Worm (Caenorhabditis elegans) whole organism, young adult: Measurements from ENCODE around the gene ttr-3.

Experiments
- C17E4.6 ChIP-seq: fragments of 200-800 bp; sonication (Bioruptor generic); IDR thresholded peaks from 2 replicates; pipeline ENCODE4 v1.3.6; 2022; ENCODE audit warnings: missing genetic modification reagents, missing genetic modification characterization, missing compliant biosample characterization
- D2030.7 ChIP-seq: fragments of 200-800 bp; sonication (Bioruptor generic); IDR thresholded peaks from 2 replicates; pipeline ENCODE4 v1.3.6; 2022; ENCODE audit warnings: missing genetic modification reagents, missing genetic modification characterization, missing compliant biosample characterization
- F22D6.2 ChIP-seq: sonication (generic microtip); optimal IDR thresholded peaks from 2 replicates; lab custom pipeline; 2016; ENCODE audit warnings: mild to moderate bottlenecking, missing genetic modification characterization, missing compliant biosample characterization
- F23B12.7 ChIP-seq: sonication (generic microtip); optimal IDR thresholded peaks from 2 replicates; lab custom pipeline; 2017; ENCODE audit warnings: missing genetic modification characterization, mild to moderate bottlenecking, missing compliant biosample characterization, antibody characterized with exemption, moderate library complexity; ENCODE audit not compliant: insufficient read depth
- F33H1.4 ChIP-seq: fragments of 200-800 bp; sonication (Bioruptor generic); IDR thresholded peaks from 2 replicates; pipeline ENCODE4 v1.3.6; 2022; ENCODE audit warnings: missing genetic modification reagents, missing genetic modification characterization, missing compliant biosample characterization
- F39B2.1 ChIP-seq: fragments of 200-800 bp; sonication (Bioruptor generic); IDR thresholded peaks from 2 replicates; pipeline ENCODE4 v1.3.6; 2022; ENCODE audit warnings: missing genetic modification reagents, missing genetic modification characterization, missing compliant biosample characterization
- F57A8.1 ChIP-seq: fragments of 200-800 bp; sonication (Bioruptor generic); optimal IDR thresholded peaks from 2 replicates; lab custom pipeline; 2018; ENCODE audit warnings: mild to moderate bottlenecking, missing genetic modification characterization, moderate library complexity, missing compliant biosample characterization
- K11D2.4 ChIP-seq: fragments of 200-800 bp; sonication (Bioruptor generic); IDR thresholded peaks from 2 replicates; pipeline ENCODE4 v1.3.6; 2022; ENCODE audit warnings: missing genetic modification reagents, missing genetic modification characterization, missing compliant biosample characterization
- T26A5.8 ChIP-seq: sonication (generic microtip); optimal IDR thresholded peaks from 2 replicates; lab custom pipeline; 2016; ENCODE audit warnings: missing genetic modification characterization, missing compliant biosample characterization
- ama-1 ChIP-seq, 3 experiments: fragments of 150-350 bp in 1 of 3; sonication (generic microtip) in 2 of 3; optimal IDR thresholded peaks; 2 replicates each; lab custom pipeline; 2014 to 2018; ENCODE audit warnings: missing biosample characterization in 2 of 3, missing genetic modification characterization in 2 of 3, missing genetic modification reagents in 2 of 3
- aptf-2 ChIP-seq: fragments of 200-800 bp; sonication (Bioruptor generic); conservative IDR thresholded peaks from 2 replicates; pipeline ENCODE4 v1.3.6; 2022; ENCODE audit warnings: missing genetic modification reagents, missing genetic modification characterization, missing compliant biosample characterization
- athp-1 ChIP-seq: sonication (generic microtip); optimal IDR thresholded peaks from 2 replicates; lab custom pipeline; 2017; ENCODE audit warnings: mild to moderate bottlenecking, missing genetic modification characterization, missing compliant biosample characterization
- attf-3 ChIP-seq: fragments of 200-800 bp; sonication (Bioruptor generic); conservative IDR thresholded peaks from 2 replicates; pipeline ENCODE4 v1.3.6; 2022; ENCODE audit warnings: missing genetic modification reagents, missing genetic modification characterization, missing compliant biosample characterization
- attf-6 ChIP-seq: fragments of 200-800 bp; sonication (Bioruptor generic); IDR thresholded peaks from 2 replicates; pipeline ENCODE4 v1.3.6; 2022; ENCODE audit warnings: missing genetic modification reagents, missing genetic modification characterization, missing compliant biosample characterization
- bed-2 ChIP-seq: fragments of 200-800 bp; sonication (Bioruptor generic); IDR thresholded peaks from 2 replicates; pipeline ENCODE4 v1.3.6; 2022; ENCODE audit warnings: missing genetic modification reagents, missing genetic modification characterization, missing compliant biosample characterization
- ceh-40 ChIP-seq: fragments of 200-800 bp; sonication (Bioruptor generic); IDR thresholded peaks from 2 replicates; pipeline ENCODE4 v1.3.6; 2022; ENCODE audit warnings: missing genetic modification characterization, missing compliant biosample characterization
- chd-7 ChIP-seq: sonication (generic microtip); optimal IDR thresholded peaks from 2 replicates; lab custom pipeline; 2016; ENCODE audit warnings: mild to moderate bottlenecking, missing genetic modification characterization, moderate library complexity, missing compliant biosample characterization
- dpl-1 ChIP-seq: fragments of 150-350 bp; optimal IDR thresholded peaks from 2 replicates; lab custom pipeline; 2014; ENCODE audit warnings: missing biosample characterization, missing genetic modification reagents, missing genetic modification characterization
- egrh-3 ChIP-seq: fragments of 200-800 bp; sonication (Bioruptor generic); IDR thresholded peaks from 2 replicates; pipeline ENCODE4 v1.3.6; 2022; ENCODE audit warnings: missing genetic modification reagents, missing genetic modification characterization, missing compliant biosample characterization
- fkh-3 ChIP-seq: sonication (generic microtip); optimal IDR thresholded peaks from 2 replicates; lab custom pipeline; 2016; ENCODE audit warnings: mild to moderate bottlenecking, missing genetic modification characterization, missing compliant biosample characterization
- hrde-1 ChIP-seq: sonication (generic microtip); optimal IDR thresholded peaks from 2 replicates; lab custom pipeline; 2016; ENCODE audit warnings: missing genetic modification characterization, mild to moderate bottlenecking, missing compliant biosample characterization, moderate library complexity, missing genotype, missing genetic modification reagents, borderline replicate concordance
- let-526 ChIP-seq: fragments of 200-800 bp; sonication (Bioruptor generic); IDR thresholded peaks from 2 replicates; pipeline ENCODE4 v1.3.6; 2022; ENCODE audit warnings: missing genetic modification reagents, missing genetic modification characterization, missing compliant biosample characterization
- lin-26 ChIP-seq: fragments of 200-800 bp; sonication (Bioruptor generic); IDR thresholded peaks from 2 replicates; pipeline ENCODE4 v1.3.6; 2022; ENCODE audit warnings: missing genetic modification reagents, missing genetic modification characterization, missing compliant biosample characterization
- lsy-27 ChIP-seq: sonication (generic microtip); optimal IDR thresholded peaks from 2 replicates; lab custom pipeline; 2017; ENCODE audit warnings: missing genetic modification characterization, mild to moderate bottlenecking, missing compliant biosample characterization, antibody characterized with exemption, missing genotype, borderline replicate concordance; ENCODE audit not compliant: insufficient read depth
- madf-10 ChIP-seq: sonication (generic microtip); optimal IDR thresholded peaks from 2 replicates; lab custom pipeline; 2016; ENCODE audit warnings: mild to moderate bottlenecking, missing genetic modification characterization, missing compliant biosample characterization
- madf-6 ChIP-seq: fragments of 200-800 bp; sonication (Bioruptor generic); IDR thresholded peaks from 2 replicates; pipeline ENCODE4 v1.3.6; 2022; ENCODE audit warnings: missing genetic modification reagents, missing genetic modification characterization, missing compliant biosample characterization
- mel-28 ChIP-seq: sonication (generic microtip); optimal IDR thresholded peaks from 2 replicates; lab custom pipeline; 2016; ENCODE audit warnings: borderline replicate concordance, mild to moderate bottlenecking, missing genetic modification characterization, missing compliant biosample characterization
- mxl-1 ChIP-seq: sonication (generic microtip); optimal IDR thresholded peaks from 2 replicates; lab custom pipeline; 2016; ENCODE audit warnings: missing genetic modification characterization, missing compliant biosample characterization
- nhr-27 ChIP-seq: fragments of 200-800 bp; sonication (Bioruptor generic); optimal IDR thresholded peaks from 2 replicates; lab custom pipeline; 2018; ENCODE audit warnings: mild to moderate bottlenecking, missing genetic modification characterization, moderate library complexity, missing compliant biosample characterization
- nhr-90 ChIP-seq: sonication (generic microtip); optimal IDR thresholded peaks from 2 replicates; lab custom pipeline; 2016; ENCODE audit warnings: missing genotype, mild to moderate bottlenecking, missing genetic modification characterization, missing compliant biosample characterization
- pbrm-1 ChIP-seq: fragments of 200-800 bp; sonication (Bioruptor generic); IDR thresholded peaks from 2 replicates; pipeline ENCODE4 v1.3.6; 2022; ENCODE audit warnings: missing genetic modification reagents, missing genetic modification characterization, missing compliant biosample characterization
- sdz-38 ChIP-seq: sonication (generic microtip); optimal IDR thresholded peaks from 2 replicates; lab custom pipeline; 2016; ENCODE audit warnings: missing genotype, missing genetic modification characterization, missing compliant biosample characterization
- sea-2 ChIP-seq: fragments of 200-800 bp; sonication (Bioruptor generic); IDR thresholded peaks from 2 replicates; pipeline ENCODE4 v1.3.6; 2022; ENCODE audit warnings: missing genetic modification characterization, missing compliant biosample characterization
- snpc-1.3 ChIP-seq: sonication (generic microtip); optimal IDR thresholded peaks from 2 replicates; lab custom pipeline; 2017; ENCODE audit warnings: missing genetic modification characterization, mild to moderate bottlenecking, missing compliant biosample characterization, antibody characterized with exemption, moderate library complexity, missing genotype, missing genetic modification reagents; ENCODE audit not compliant: insufficient read depth
- sptf-2 ChIP-seq: fragments of 200-800 bp; sonication (Bioruptor generic); optimal IDR thresholded peaks from 2 replicates; lab custom pipeline; 2018; ENCODE audit warnings: mild to moderate bottlenecking, missing genetic modification characterization, missing compliant biosample characterization
- tbp1 ChIP-seq: fragments of 200-800 bp; sonication (Bioruptor generic); optimal IDR thresholded peaks from 2 replicates; lab custom pipeline; 2018; ENCODE audit warnings: mild to moderate bottlenecking, missing genetic modification characterization, missing compliant biosample characterization
- ztf-28 ChIP-seq: fragments of 200-800 bp; sonication (Bioruptor generic); IDR thresholded peaks from 2 replicates; pipeline ENCODE4 v1.3.6; 2022; ENCODE audit warnings: missing genetic modification reagents, missing genetic modification characterization, missing compliant biosample characterization
- ztf-6 ChIP-seq: fragments of 200-800 bp; sonication (Bioruptor generic); IDR thresholded peaks from 2 replicates; pipeline ENCODE4 v1.3.6; 2022; ENCODE audit warnings: missing genetic modification reagents, missing genetic modification characterization, missing compliant biosample characterization

ttr-3 gene

ce11 chrIII:9929525-9929924 is 3.0 kb upstream of the ttr-3 start:
- TF ChIP-seq attf-6 (GFP tag; lab: Robert Waterston, UW) (no peak), tbp1 (GFP tag; lab: Kevin White, UChicago) (no peak), chd-7 (tag; lab: Kevin White, UChicago) (no peak), aptf-2 (GFP tag; lab: Robert Waterston, UW) (no peak), F22D6.2 (tag; lab: Kevin White, UChicago) (no peak), dpl-1 (GFP tag; lab: Kevin White, UChicago) (no peak), lin-26 (GFP tag; lab: Robert Waterston, UW) (no peak), sea-2 (GFP tag; lab: Robert Waterston, UW) (no peak), F39B2.1 (GFP tag; lab: Robert Waterston, UW) (no peak)

ce11 chrIII:9928777-9929176 is 2.2 kb upstream of the ttr-3 start, which contains the start of gene ttr-1:
TSS of gene ttr-1 (plus strand) at chrIII:9929077.
- TF ChIP-seq F57A8.1 (no peak), F23B12.7 (tag; lab: Kevin White, UChicago) (no peak), egrh-3 (GFP tag; lab: Robert Waterston, UW) (no peak), nhr-27 (no peak), ama-1 (optimal IDR thresholded peaks at IDR 0.05; lab: Kevin White, UChicago) (peak; percentile 48), ama-1 (GFP tag; optimal IDR thresholded peaks at IDR 0.05; lab: Kevin White, UChicago) (no peak), C17E4.6 (GFP tag; lab: Robert Waterston, UW) (no peak), sptf-2 (GFP tag; lab: Kevin White, UChicago) (no peak)

ce11 chrIII:9927378-9927777 is 828 bp upstream of the ttr-3 start, which contains the start of gene ttr-2:
TSS of gene ttr-2 (plus strand) at chrIII:9927769.
- TF ChIP-seq nhr-90 (tag; lab: Kevin White, UChicago) (no peak), sptf-2 (GFP tag; lab: Kevin White, UChicago) (no peak), lsy-27 (no peak), pbrm-1 (GFP tag; lab: Robert Waterston, UW) (no peak), T26A5.8 (tag; lab: Kevin White, UChicago) (no peak), let-526 (GFP tag; lab: Robert Waterston, UW) (no peak), ceh-40 (no peak), attf-3 (no peak), madf-10 (no peak), D2030.7 (GFP tag; lab: Robert Waterston, UW) (no peak), ama-1 (optimal IDR thresholded peaks at IDR 0.05; lab: Kevin White, UChicago) (no peak), ama-1 (GFP tag; optimal IDR thresholded peaks at IDR 0.05; lab: Kevin White, UChicago) (no peak), snpc-1.3 (no peak), mxl-1 (tag; lab: Kevin White, UChicago) (no peak)

ce11 chrIII:9922874-9923273 is 3.7 kb downstream of the ttr-3 start, which contains the start of gene cbp-2:
TSS of gene cbp-2 (plus strand) at chrIII:9923174.
- TF ChIP-seq fkh-3 (tag; lab: Kevin White, UChicago) (no peak), bed-2 (GFP tag; lab: Robert Waterston, UW) (no peak), mel-28 (tag; lab: Kevin White, UChicago) (no peak), K11D2.4 (GFP tag; lab: Robert Waterston, UW) (no peak), mxl-1 (tag; lab: Kevin White, UChicago) (no peak), ztf-6 (no peak), ceh-40 (no peak), sdz-38 (tag; lab: Kevin White, UChicago) (no peak), ztf-28 (no peak), hrde-1 (tag; lab: Kevin White, UChicago) (no peak), D2030.7 (GFP tag; lab: Robert Waterston, UW) (no peak), athp-1 (tag; lab: Kevin White, UChicago) (no peak), madf-6 (GFP tag; lab: Robert Waterston, UW) (no peak), F33H1.4 (GFP tag; lab: Robert Waterston, UW) (no peak)
